Fruit fly (Drosophila melanogaster): ENCODE results near the gene qm.

The qm gene

DNA sequence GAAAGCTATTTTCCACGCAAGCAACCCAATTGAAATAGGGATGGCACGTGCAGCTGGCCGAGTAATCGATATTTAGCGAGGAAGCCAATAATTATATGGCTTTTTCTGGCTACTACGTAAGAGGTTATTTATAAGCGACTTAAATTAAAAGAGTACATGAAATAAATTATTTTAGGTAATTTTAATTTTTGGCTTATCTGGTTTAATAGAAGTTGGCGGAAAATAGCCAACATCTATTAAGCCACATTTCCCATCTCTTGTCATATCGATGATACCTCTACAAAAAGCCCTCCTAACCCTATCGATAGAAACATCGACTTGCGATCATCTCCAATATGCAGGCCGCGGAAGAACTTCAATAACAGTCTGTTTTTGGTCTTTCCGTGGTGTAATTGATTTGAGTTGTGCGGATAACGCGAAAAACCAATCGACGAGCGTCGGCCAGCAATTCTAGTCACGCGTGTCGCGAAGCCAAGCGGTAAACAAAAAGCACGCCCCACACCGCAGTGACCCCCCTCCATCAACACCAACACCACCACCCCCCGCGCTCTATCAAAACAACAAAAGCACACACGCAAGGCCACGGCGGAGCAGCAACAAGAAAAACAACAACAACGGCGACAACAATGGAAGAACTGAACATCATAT lies at the start of gene qm, which contains the start of gene Srp19:
Gene qm, plus strand, starts transcription at position 330 of the 648 bp plus-strand sequence.
Gene Srp19, minus strand, starts transcription at position 51 of the 648 bp plus-strand sequence.
- TF ChIP-seq CTCF (optimal IDR thresholded peaks at IDR 0.05) (no peak), CG8478 (optimal IDR thresholded peaks at IDR 0.05) (no peak)

DNA sequence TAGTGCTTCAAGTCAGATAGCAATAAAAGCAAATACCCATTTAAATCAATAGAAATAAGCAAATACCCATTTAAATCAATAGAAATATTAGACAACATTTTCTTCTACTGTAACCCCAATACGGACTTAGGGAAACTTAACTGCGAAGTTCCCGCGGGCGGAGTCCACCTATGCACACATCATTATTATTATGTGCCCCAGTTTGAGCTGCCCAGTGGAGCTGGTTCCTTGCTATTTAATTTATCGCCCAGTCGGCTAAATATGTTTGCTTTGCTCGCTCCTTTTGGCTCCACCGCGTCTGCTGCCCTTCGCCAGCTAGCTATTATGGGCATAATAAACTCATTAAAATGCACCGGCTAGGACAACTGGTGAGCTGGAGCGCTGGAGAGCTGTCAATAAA lies 47.5 kb upstream of the qm start:
- no peak for TF ChIP-seq CTCF (optimal IDR thresholded peaks at IDR 0.05)

DNA sequence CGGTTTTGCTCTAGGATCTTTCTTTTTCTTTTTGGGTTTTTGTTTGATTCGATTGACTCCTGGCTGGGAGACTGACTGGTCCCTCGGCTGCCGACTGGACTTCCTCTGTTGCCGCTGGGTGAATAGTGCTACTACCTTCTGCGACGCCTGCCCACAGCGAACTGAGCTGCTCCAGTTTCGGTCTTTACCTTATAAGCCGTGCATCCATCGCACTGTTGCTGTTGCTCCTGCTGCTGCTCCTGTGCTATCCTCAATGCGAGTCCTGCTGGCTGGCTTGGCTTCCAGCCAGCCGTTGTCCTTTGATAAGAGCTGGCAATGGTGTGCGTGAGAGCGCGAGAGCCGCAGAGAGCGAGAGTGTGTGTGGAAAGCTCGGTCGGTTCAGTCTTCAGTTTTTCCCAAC lies 35.4 kb upstream of the qm start, which contains the start of gene unc-13-4A:
Gene unc-13-4A, minus strand, starts transcription at position 143 of the 400 bp plus-strand sequence.
- no peak for TF ChIP-seq CG8478 (optimal IDR thresholded peaks at IDR 0.05)
- no peak for TF ChIP-seq CTCF (optimal IDR thresholded peaks at IDR 0.05)

DNA sequence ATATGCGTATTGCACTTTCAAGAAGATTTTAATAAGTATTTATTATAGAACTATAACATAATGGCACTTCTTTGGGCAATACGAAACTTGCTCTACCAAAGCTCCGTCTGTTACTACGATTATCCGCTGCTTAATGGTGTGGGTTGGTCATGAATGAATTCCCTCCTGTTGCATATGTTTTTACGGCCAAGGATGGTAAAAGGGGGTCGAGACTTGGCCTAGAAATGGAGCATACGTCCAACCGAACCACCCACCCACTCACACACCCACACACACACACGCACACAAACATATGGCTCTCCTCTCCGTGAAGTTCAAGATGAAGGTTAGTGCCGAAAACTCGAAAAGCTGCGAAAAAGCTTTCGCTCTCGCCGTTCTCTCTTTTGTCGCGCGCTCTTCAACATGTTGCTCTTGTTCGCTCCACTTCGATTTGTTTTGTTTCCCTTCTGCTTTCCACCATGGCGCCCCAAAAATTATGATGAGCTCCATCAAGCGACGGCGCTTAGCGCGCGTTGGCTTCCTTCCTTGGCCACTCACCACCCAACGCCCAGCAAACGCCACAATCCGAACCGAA lies 34.5 kb upstream of the qm start:
- TF ChIP-seq CG8478 (optimal IDR thresholded peaks at IDR 0.05) (no peak), CTCF (optimal IDR thresholded peaks at IDR 0.05) (no peak)

DNA sequence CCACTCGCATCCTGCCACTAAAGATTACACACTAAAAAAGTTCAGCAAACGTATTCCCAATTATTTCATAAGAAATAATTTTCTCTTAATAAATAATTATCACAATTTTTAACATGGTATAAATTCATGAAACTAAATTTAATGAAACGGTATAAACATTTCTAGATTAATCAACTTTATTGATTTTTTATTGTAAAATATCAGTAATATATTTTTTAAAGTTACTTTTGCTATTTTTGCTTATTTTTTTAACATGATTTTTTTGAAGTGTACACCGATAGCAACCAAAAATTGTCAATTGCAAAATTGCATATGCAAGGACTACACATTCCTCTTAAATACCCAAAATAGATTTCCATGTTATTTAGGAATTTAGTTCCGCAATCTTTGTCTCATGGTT lies 34.0 kb upstream of the qm start:
- TF ChIP-seq CG8478 (optimal IDR thresholded peaks at IDR 0.05) = no peak
- no peak for TF ChIP-seq CTCF (optimal IDR thresholded peaks at IDR 0.05)

DNA sequence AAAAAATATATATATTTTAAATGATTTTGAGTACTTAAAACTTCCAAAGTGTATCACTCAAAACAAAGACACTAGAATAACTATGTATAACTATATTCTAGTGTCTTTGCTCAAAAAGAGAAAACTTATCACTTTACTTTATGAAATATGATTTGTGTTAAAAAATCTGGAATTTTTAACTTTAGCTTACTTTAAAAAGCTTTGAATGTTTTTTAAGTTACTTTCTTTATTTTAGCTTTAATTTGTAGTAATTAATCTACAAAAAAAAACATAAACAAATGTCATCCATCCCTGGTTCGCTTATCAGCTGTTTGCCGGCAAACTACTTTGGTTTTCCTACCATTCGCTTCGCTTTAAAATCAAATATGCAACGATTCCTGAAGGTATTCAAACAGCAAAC lies 28.3 kb upstream of the qm start, which contains the start of gene CG8607:
Gene CG8607, plus strand, starts transcription at position 301 of the 400 bp plus-strand sequence.
- TF ChIP-seq CG8478 (optimal IDR thresholded peaks at IDR 0.05) = no peak
- TF ChIP-seq CTCF (optimal IDR thresholded peaks at IDR 0.05) = no peak

DNA sequence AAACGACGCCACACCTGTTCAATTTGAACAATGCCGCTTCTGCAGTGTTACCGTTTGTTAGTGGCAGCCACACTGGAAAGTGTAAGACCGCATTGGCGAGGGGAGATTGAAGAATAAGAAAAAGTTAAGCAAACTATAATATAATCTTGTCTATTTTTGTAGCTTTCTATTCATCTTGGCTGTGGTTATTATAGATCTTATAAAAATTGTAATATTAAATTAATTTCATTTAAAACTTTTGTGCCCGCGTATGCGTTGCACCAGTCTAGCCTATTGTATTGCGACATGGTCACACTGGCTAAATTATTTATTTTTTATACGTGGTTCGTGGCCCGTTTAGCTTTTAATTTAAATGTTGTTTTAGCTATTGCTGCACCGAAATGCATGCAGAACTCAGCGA lies 24.8 kb upstream of the qm start, which contains the start of the genes RhoGEF4 and Rint1:
Gene RhoGEF4, minus strand, starts transcription at position 64 of the 400 bp plus-strand sequence.
Gene Rint1, plus strand, starts transcription at position 272 of the 400 bp plus-strand sequence.
- TF ChIP-seq CTCF (optimal IDR thresholded peaks at IDR 0.05) = no peak
- TF ChIP-seq CG8478 (optimal IDR thresholded peaks at IDR 0.05) = no peak

DNA sequence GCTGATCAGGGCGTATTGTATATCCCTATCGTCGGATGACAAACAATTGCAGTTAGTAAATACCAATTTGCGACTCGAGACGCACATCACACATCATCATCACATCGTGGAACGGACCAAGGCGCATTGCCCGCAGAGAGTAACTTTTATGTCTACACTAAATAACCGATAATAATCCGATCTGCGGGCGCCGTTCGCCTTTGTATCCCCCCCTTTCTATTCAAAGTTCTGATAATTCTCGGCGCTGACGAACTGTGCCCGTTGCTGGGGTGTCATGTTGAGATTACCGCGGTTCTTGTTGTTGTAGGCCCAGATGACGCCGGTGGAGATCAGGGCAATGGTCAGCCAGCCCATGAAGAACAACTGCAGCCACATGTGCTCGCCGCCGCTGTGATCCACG lies 21.4 kb upstream of the qm start:
- no peak for TF ChIP-seq CG8478 (optimal IDR thresholded peaks at IDR 0.05)
- TF ChIP-seq CTCF (optimal IDR thresholded peaks at IDR 0.05) = no peak

DNA sequence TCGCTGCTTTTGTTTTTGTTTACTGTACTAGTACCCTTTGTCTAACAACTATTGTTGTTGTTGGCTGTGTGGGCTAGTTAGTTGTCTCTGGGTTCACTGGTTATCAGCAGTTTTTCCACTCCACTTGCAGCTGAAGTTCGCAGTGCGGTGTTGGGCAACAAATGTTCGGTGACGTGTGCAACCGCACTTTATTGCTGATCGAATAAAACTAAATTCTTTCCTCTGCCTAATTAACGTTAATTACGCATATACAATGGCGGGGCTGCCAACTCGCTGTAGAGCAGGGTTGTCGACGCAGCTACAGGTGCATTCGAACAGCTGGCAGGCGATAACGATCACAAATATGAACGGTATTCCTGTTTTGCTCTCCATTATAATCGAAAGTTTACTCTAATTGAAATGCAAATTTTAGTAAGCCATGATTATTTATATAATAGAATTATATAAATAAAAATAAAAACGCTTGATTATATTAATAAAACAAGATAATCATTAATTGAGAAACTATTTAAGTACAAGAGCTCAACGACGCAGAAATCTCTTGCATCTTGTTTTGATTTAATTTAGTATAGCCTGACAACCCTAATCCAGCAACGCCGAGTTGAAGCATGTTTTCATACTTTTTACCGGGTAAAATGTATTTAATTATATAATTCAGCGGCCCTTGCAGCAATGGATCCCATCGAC lies 19.4 kb upstream of the qm start, which contains the start of the genes mrva, CG42307 and mus312:
Gene mrva, minus strand, starts transcription at position 276 of the 687 bp plus-strand sequence.
Gene CG42307, plus strand, starts transcription at position 566 of the 687 bp plus-strand sequence.
Gene mus312, plus strand, starts transcription at position 566 of the 687 bp plus-strand sequence.
- TF ChIP-seq CG8478 (optimal IDR thresholded peaks at IDR 0.05) = no peak
- no peak for TF ChIP-seq CTCF (optimal IDR thresholded peaks at IDR 0.05)

DNA sequence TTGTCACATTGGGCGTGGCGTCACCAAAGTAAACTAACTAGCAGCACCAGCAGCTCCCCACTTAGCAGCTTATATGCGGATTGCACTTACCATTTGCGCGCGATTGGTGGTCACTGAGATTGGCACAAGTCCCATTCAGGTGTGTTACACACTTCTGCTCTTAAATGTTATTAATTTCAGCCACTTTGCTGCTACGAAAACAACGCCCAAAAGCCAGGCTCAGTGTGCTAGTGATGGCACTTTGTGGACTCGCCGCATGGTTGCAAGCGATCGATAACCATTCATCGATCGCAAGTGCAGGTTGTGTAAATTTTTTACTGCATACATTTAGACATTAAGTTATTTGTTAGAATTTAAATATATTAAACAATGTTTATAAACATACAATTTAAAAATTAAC lies 13.1 kb upstream of the qm start, which contains the start of the genes wrm1 and wrm2:
Gene wrm1, minus strand, starts transcription at position 237 of the 400 bp plus-strand sequence.
Gene wrm2, minus strand, starts transcription at position 237 of the 400 bp plus-strand sequence.
- TF ChIP-seq CG8478 (optimal IDR thresholded peaks at IDR 0.05) = no peak
- no peak for TF ChIP-seq CTCF (optimal IDR thresholded peaks at IDR 0.05)

DNA sequence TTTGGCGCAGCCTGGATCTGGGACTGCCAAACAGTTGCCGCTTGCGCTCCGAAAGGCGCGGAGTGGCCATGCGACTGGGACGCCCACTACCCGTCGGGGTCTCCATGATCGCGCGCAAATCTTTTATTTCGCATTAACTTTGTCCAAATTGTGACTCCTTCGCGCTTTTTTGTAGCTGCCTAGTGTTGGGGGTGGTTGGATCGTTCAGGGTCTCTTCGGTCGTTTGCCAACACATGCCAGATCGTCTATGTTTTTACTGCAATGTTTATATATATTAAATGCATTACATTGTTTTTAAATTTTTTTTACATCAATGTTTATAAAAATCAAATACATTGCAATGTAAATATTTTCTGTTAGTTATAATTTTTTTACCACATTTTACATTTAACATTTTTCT lies 9.3 kb upstream of the qm start:
- no peak for TF ChIP-seq CTCF (optimal IDR thresholded peaks at IDR 0.05)
- no peak for TF ChIP-seq CG8478 (optimal IDR thresholded peaks at IDR 0.05)

DNA sequence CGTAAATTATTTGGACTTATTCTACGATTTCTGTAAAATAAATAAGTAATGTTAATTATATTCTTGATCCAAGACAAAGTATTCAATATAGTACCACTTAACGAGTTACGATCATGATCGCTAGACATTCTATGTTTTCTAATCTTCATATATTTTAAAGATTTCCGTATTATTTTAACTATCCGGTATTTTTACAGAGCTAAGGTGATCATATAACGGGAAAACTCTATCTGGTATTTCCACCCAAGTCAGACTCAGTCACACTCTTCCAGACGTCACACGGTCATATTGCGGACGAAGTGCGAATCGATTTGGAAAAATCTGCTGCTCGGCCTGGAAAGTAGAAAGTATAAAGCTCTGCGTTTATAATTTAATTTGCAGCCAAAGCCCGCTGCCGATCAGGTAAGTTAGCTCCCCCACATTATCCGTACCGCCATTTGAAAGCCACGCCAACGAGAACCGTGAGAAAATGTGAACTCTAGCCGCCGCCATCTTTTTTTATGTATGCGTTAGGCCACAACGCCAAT lies 8.8 kb upstream of the qm start, which contains the start of the genes lark and eco:
Gene lark, plus strand, starts transcription at position 51 of the 527 bp plus-strand sequence.
Gene eco, minus strand, starts transcription at position 125 of the 527 bp plus-strand sequence.
- no peak for TF ChIP-seq CG8478 (optimal IDR thresholded peaks at IDR 0.05)
- no peak for TF ChIP-seq CTCF (optimal IDR thresholded peaks at IDR 0.05)

DNA sequence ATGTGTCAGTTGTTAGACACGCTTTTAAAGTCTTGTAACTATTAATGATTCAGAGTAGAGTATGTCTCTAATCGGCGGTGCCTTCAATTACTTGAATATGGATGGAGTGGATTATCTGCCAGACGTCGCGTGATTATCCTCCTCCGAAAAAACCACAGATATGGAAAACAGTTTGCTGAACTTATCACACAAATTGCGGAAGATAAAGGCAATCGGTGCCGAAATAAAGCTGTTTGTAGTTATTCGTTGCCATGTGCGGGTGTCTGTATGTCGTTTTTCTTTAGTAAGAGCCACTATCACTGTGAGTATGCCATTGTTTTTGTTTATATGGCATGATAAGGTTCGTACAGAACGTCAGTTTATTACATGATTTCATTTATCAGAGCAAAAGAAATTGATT lies 4.1 kb upstream of the qm start:
- TF ChIP-seq CG8478 (optimal IDR thresholded peaks at IDR 0.05) = no peak
- TF ChIP-seq CTCF (optimal IDR thresholded peaks at IDR 0.05) = no peak

DNA sequence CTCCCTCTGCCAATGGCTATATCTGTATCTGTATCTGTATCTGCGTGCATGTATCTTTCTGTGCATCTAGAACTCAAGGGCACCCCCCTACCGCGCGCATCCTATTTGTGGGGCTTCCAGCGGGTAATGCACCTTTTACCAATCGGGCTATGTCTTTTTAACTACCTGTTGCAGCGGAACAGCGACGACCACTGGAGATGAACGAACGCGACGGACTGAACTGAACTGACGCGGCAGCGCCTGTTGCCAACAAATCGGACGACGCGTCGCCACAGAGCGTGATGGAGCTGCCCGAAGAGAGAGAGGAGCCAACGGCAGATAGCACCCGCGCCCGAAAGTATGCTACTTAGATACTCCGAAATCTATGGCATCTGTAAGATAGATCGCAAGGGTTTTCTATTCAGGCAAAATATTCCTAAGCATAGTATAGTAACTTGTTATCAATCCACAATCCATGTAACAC lies 3.1 kb upstream of the qm start, which contains the start of gene Cln7:
Gene Cln7, minus strand, starts transcription at position 219 of the 463 bp plus-strand sequence.
- no peak for TF ChIP-seq CTCF (optimal IDR thresholded peaks at IDR 0.05)
- no peak for TF ChIP-seq CG8478 (optimal IDR thresholded peaks at IDR 0.05)

DNA sequence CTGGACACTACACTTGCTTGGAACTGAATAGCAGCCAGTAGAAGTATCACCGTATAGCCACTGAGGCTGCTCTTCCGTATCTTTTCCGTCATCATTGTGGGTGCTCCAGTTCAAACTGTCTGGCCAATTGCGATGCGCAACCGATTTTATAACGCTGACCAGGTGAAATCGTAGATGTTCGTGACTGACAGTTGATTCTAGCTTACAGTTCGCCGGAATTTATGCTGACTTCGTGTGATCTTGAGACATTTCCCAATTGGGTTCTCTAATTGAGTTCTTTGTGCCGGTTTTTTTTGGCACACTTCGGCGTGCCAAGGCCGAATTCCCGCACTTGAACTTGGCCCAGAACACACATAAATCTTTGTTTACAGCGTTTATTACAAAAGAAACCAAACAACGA lies 1.2 kb upstream of the qm start, which contains the start of gene CG14834:
Gene CG14834, minus strand, starts transcription at position 173 of the 400 bp plus-strand sequence.
- TF ChIP-seq CG8478 (optimal IDR thresholded peaks at IDR 0.05) = no peak
- TF ChIP-seq CTCF (optimal IDR thresholded peaks at IDR 0.05) = no peak

All from S2 (cell line).